Fruit fly (Drosophila melanogaster) whole organism, pupa: Measurements from ENCODE around the gene CG3309.

Experiments
- CG10348 ChIP-seq: fragments of 200-800 bp; sonication (Bioruptor generic); IDR thresholded peaks from 2 replicates; pipeline ENCODE4 v1.3.6; 2022; ENCODE audit warnings: missing biosample characterization, missing genetic modification characterization
- CG12605 ChIP-seq: fragments of 200-800 bp; sonication (Bioruptor generic); IDR thresholded peaks from 2 replicates; pipeline ENCODE4 v1.3.6; 2022; ENCODE audit warnings: missing biosample characterization, missing genetic modification characterization
- CG13204 ChIP-seq: fragments of 200-800 bp; sonication (Bioruptor generic); optimal IDR thresholded peaks from 2 replicates; lab custom pipeline; 2018; ENCODE audit warnings: missing biosample characterization, mild to moderate bottlenecking, missing genetic modification characterization, moderate library complexity
- CG14655 ChIP-seq: fragments of 200-800 bp; sonication (Bioruptor generic); optimal IDR thresholded peaks from 3 replicates; lab custom pipeline; 2017; ENCODE audit warnings: mild to moderate bottlenecking, missing biosample characterization, missing genetic modification reagents, missing genetic modification characterization
- CG15710 ChIP-seq: fragments of 200-800 bp; sonication (Bioruptor generic); optimal IDR thresholded peaks from 2 replicates; lab custom pipeline; 2018; ENCODE audit warnings: missing biosample characterization, mild to moderate bottlenecking, missing genetic modification characterization, moderate library complexity
- CG17806 ChIP-seq: fragments of 200-800 bp; sonication (Bioruptor generic); optimal IDR thresholded peaks from 2 replicates; lab custom pipeline; 2018; ENCODE audit warnings: missing biosample characterization, mild to moderate bottlenecking, missing genetic modification characterization, moderate library complexity
- CG32121 ChIP-seq: fragments of 200-800 bp; sonication (Bioruptor generic); IDR thresholded peaks from 2 replicates; pipeline ENCODE4 v1.3.6; 2022; ENCODE audit warnings: missing biosample characterization, missing genetic modification characterization
- CG34367 ChIP-seq: fragments of 200-800 bp; sonication (Bioruptor generic); optimal IDR thresholded peaks from 2 replicates; lab custom pipeline; 2018; ENCODE audit warnings: missing biosample characterization, mild to moderate bottlenecking, missing genetic modification characterization
- CG4496 ChIP-seq: fragments of 200-800 bp; sonication (Bioruptor generic); IDR thresholded peaks from 3 replicates; pipeline ENCODE4 v1.3.6; 2022; ENCODE audit warnings: missing biosample characterization, missing genetic modification characterization
- CG8159 ChIP-seq: fragments of 200-800 bp; sonication (Bioruptor generic); optimal IDR thresholded peaks from 3 replicates; lab custom pipeline; 2018; ENCODE audit warnings: missing biosample characterization, mild to moderate bottlenecking, missing genetic modification characterization, moderate library complexity
- CG8301 ChIP-seq: fragments of 200-800 bp; sonication (Bioruptor generic); optimal IDR thresholded peaks from 2 replicates; lab custom pipeline; 2018; ENCODE audit warnings: missing biosample characterization, mild to moderate bottlenecking, missing genetic modification characterization
- CG9948 ChIP-seq: fragments of 200-800 bp; sonication (Bioruptor generic); optimal IDR thresholded peaks from 2 replicates; lab custom pipeline; 2018; ENCODE audit warnings: missing biosample characterization, mild to moderate bottlenecking, missing genetic modification characterization, moderate library complexity
- D1 ChIP-seq: fragments of 200-800 bp; sonication (Bioruptor generic); optimal IDR thresholded peaks from 2 replicates; lab custom pipeline; 2018; ENCODE audit warnings: missing biosample characterization, mild to moderate bottlenecking, missing genetic modification characterization, moderate library complexity
- EcR ChIP-seq: fragments of 200-800 bp; sonication (Bioruptor generic); optimal IDR thresholded peaks from 3 replicates; lab custom pipeline; 2019; ENCODE audit warnings: missing biosample characterization, missing genetic modification characterization, mild to moderate bottlenecking, moderate library complexity, missing genetic modification reagents
- Ets98B ChIP-seq: fragments of 200-800 bp; sonication (Bioruptor generic); IDR thresholded peaks from 2 replicates; pipeline ENCODE4 v1.3.6; 2022; ENCODE audit warnings: missing biosample characterization, missing genetic modification characterization
- Pif1A ChIP-seq: fragments of 200-800 bp; sonication (Bioruptor generic); optimal IDR thresholded peaks from 3 replicates; lab custom pipeline; 2016; ENCODE audit warnings: missing biosample characterization, missing genetic modification characterization
- Pif1B ChIP-seq: fragments of 200-800 bp; sonication (Bioruptor generic); optimal IDR thresholded peaks from 3 replicates; lab custom pipeline; 2016; ENCODE audit warnings: missing biosample characterization, missing genetic modification characterization
- Snoo ChIP-seq: fragments of 200-800 bp; sonication (Bioruptor generic); optimal IDR thresholded peaks from 3 replicates; lab custom pipeline; 2017; ENCODE audit warnings: missing biosample characterization, mild to moderate bottlenecking, missing genetic modification characterization, inconsistent platforms
- fd96Ca ChIP-seq: fragments of 200-800 bp; sonication (Bioruptor generic); IDR thresholded peaks from 3 replicates; pipeline ENCODE4 v1.3.6; 2022; ENCODE audit warnings: missing biosample characterization, missing genetic modification characterization
- gl ChIP-seq: fragments of 200-800 bp; sonication (Bioruptor generic); optimal IDR thresholded peaks from 2 replicates; lab custom pipeline; 2018; ENCODE audit warnings: missing biosample characterization, mild to moderate bottlenecking, missing genetic modification characterization
- rn ChIP-seq: fragments of 200-800 bp; sonication (Bioruptor generic); IDR thresholded peaks from 2 replicates; pipeline ENCODE4 v1.3.6; 2022; ENCODE audit warnings: missing biosample characterization, missing genetic modification characterization

CG3309 gene

dm6 chrX:5293141-5293540, 36.0 kb downstream of the CG3309 start:
- no peak for TF ChIP-seq CG13204 (GFP tag; lab: Kevin White, UChicago)
- TF ChIP-seq EcR, result no peak
- TF ChIP-seq CG9948 (tag; lab: Kevin White, UChicago), result no peak
- TF ChIP-seq Ets98B (GFP tag; lab: Robert Waterston, UW), result no peak
- TF ChIP-seq CG8301 (tag; lab: Kevin White, UChicago), result no peak
- no peak for TF ChIP-seq CG17806 (tag; lab: Kevin White, UChicago)
- no peak for TF ChIP-seq CG4496 (GFP tag; lab: Robert Waterston, UW)
- no peak for TF ChIP-seq gl (tag; lab: Kevin White, UChicago)
- no peak for TF ChIP-seq Pif1A (GFP tag; lab: Kevin White, UChicago)
- TF ChIP-seq CG32121 (GFP tag; lab: Robert Waterston, UW), result no peak
- TF ChIP-seq CG8159 (tag; lab: Kevin White, UChicago), result no peak
- no peak for TF ChIP-seq CG10348 (GFP tag; lab: Robert Waterston, UW)
- TF ChIP-seq fd96Ca (GFP tag; lab: Robert Waterston, UW), result no peak
- TF ChIP-seq CG14655, result no peak
- no peak for TF ChIP-seq D1
- no peak for TF ChIP-seq rn (GFP tag; lab: Robert Waterston, UW)
- no peak for TF ChIP-seq CG12605 (GFP tag; lab: Robert Waterston, UW)

DNA sequence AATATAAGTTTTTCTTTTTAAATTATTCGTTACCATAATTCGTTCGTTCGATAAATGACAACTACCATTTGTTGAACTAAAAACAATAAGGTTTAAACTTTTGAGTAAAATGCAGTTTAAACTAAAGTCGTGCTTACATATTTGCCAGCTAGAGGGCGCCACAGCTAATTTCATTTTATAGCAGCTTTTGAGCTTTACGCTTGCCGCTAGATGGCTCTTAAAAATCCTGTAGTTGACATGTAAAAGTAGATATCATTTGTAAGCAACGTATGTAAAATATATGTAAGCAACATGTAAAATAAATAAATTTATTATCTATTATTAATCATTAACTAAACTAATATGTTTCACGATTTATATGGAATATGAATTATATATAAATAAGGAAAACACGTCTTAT, 39.5 kb downstream of the CG3309 start:
- TF ChIP-seq CG10348 (GFP tag; lab: Robert Waterston, UW) (no peak), CG8159 (tag; lab: Kevin White, UChicago) (no peak), Pif1B (GFP tag; lab: Kevin White, UChicago) (no peak), D1 (no peak), CG17806 (tag; lab: Kevin White, UChicago) (no peak), CG15710 (no peak), fd96Ca (GFP tag; lab: Robert Waterston, UW) (no peak), CG4496 (GFP tag; lab: Robert Waterston, UW) (no peak), CG32121 (GFP tag; lab: Robert Waterston, UW) (no peak), EcR (no peak), CG8301 (tag; lab: Kevin White, UChicago) (no peak), Ets98B (GFP tag; lab: Robert Waterston, UW) (no peak), CG34367 (tag; lab: Kevin White, UChicago) (no peak), CG13204 (GFP tag; lab: Kevin White, UChicago) (no peak), CG12605 (GFP tag; lab: Robert Waterston, UW) (no peak), CG14655 (no peak), gl (tag; lab: Kevin White, UChicago) (no peak)

DNA sequence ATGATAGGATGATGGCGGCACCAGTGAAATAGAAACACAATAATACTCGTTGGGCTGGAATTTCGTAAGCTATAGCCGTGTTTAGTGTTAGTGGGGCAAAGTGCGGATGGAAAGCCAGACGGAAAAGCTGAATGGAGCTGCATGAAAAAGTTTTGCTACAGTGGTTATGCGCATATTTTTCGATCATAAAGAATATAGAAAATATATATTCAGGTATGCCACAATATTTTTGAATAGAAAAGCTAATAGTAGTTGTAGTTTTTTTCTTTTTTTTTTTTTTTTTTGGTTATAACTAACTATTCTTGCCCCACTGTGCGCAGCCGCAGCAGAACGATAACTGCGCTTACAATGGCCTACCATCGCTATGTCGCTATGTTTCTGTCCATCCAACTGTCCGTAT, 42.6 kb downstream of the CG3309 start:
- TF ChIP-seq CG9948 (tag; lab: Kevin White, UChicago) (no peak), CG15710 (no peak), Snoo (tag; lab: Kevin White, UChicago) (no peak), Ets98B (GFP tag; lab: Robert Waterston, UW) (no peak), EcR (no peak), D1 (no peak), Pif1A (GFP tag; lab: Kevin White, UChicago) (no peak), CG32121 (GFP tag; lab: Robert Waterston, UW) (no peak), Pif1B (GFP tag; lab: Kevin White, UChicago) (no peak), CG4496 (GFP tag; lab: Robert Waterston, UW) (no peak), fd96Ca (GFP tag; lab: Robert Waterston, UW) (no peak), CG12605 (GFP tag; lab: Robert Waterston, UW) (no peak), CG34367 (tag; lab: Kevin White, UChicago) (no peak), CG13204 (GFP tag; lab: Kevin White, UChicago) (no peak), CG10348 (GFP tag; lab: Robert Waterston, UW) (no peak), CG17806 (tag; lab: Kevin White, UChicago) (no peak)

- no peak for TF ChIP-seq CG9948 (tag; lab: Kevin White, UChicago)
- TF ChIP-seq CG8159 (tag; lab: Kevin White, UChicago), result peak; percentile 2
- no peak for TF ChIP-seq EcR
- TF ChIP-seq Snoo (tag; lab: Kevin White, UChicago), result no peak
Observed at dm6 chrX:5285835-5286234, 43.3 kb downstream of the CG3309 start.
